Fruit fly (Drosophila melanogaster): Measurements from ENCODE around the gene pzg.

pzg gene

DNA sequence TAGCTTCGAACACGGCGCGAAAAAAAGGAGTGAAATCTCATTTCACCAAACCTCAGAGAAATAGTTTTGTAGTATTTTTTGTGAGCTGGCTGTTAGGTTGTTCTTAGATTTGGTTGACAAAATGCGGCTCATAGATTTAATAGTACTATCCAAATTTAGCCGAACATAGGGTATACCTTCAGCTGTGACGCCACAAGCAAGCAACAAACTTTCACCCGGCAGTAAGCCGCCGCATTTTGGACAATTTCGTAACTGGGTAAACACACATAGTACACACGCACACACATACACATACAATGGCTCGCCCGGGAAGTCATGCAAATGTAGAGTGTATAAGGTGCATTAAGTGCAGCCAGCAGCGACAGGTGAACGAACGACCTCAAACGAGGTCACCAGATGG is 26.6 kb upstream of the pzg start (continued):
- peak; percentile 34; the same call in 1 of the 2 replicates for TF ChIP-seq HLH3B (GFP tag; IDR thresholded peaks at IDR 0.05)
- peak; percentile 21 for TF ChIP-seq CG4707 (GFP tag; optimal IDR thresholded peaks at IDR 0.05)
- TF ChIP-seq CG31441 (GFP tag; IDR thresholded peaks at IDR 0.05) = 0 out of 2 replicates have a peak, but pooled peaks have one; percentile 14
- TF ChIP-seq CG14710 (tag; optimal IDR thresholded peaks at IDR 0.05) = peak; percentile 4
- peak; percentile 51 for TF ChIP-seq dmrt99B (tag; optimal IDR thresholded peaks at IDR 0.05)
- TF ChIP-seq fd64A (GFP tag; optimal IDR thresholded peaks at IDR 0.05) = peak; percentile 37
- TF ChIP-seq slou (GFP tag; optimal IDR thresholded peaks at IDR 0.05) = no peak
- TF ChIP-seq CG8765 (GFP tag; IDR thresholded peaks at IDR 0.05) = no peak
- TF ChIP-seq z (GFP tag; IDR thresholded peaks at IDR 0.05) = no peak
- TF ChIP-seq CG1603 (tag; optimal IDR thresholded peaks at IDR 0.05) = peak; percentile 57
- TF ChIP-seq CG6654 (GFP tag; optimal IDR thresholded peaks at IDR 0.05) = peak; percentile 9
- TF ChIP-seq dysf (GFP tag; IDR thresholded peaks at IDR 0.05) = no peak
- 0 out of 2 replicates have a peak, but pooled peaks have one; percentile 4 for TF ChIP-seq CG17328 (GFP tag; IDR thresholded peaks at IDR 0.05)
- TF ChIP-seq Awh (GFP tag; IDR thresholded peaks at IDR 0.05) = 0 out of 2 replicates have a peak, but pooled peaks have one; percentile 45
- TF ChIP-seq bsh (GFP tag; optimal IDR thresholded peaks at IDR 0.05) = peak in 1 of 2 experiments; percentile 29
- peak; percentile 45 for TF ChIP-seq CG11504 (tag; optimal IDR thresholded peaks at IDR 0.05)
- peak; percentile 34; the same call in 2 of the 3 replicates for TF ChIP-seq ci (GFP tag; IDR thresholded peaks at IDR 0.05)
- TF ChIP-seq row (GFP tag; IDR thresholded peaks at IDR 0.05) = peak; percentile 35; the same call in 1 of the 3 replicates
- 0 out of 3 replicates have a peak, but pooled peaks have one; percentile 7 for TF ChIP-seq H15 (GFP tag; IDR thresholded peaks at IDR 0.05)
- TF ChIP-seq lbe (GFP tag; optimal IDR thresholded peaks at IDR 0.05) = no peak
- peak; percentile 41 for TF ChIP-seq Drgx (GFP tag; IDR thresholded peaks at IDR 0.05)
- TF ChIP-seq Rfx (GFP tag; IDR thresholded peaks at IDR 0.05) = no peak
- peak in 1 of 2 experiments; percentile 71 for TF ChIP-seq Hr78 (GFP tag; optimal IDR thresholded peaks at IDR 0.05)
- peak; percentile 19 for TF ChIP-seq CG2875 (GFP tag; optimal IDR thresholded peaks at IDR 0.05)
- TF ChIP-seq chm (GFP tag; IDR thresholded peaks at IDR 0.05) = 0 out of 2 replicates have a peak, but pooled peaks have one; percentile 25
- TF ChIP-seq fd96Cb (tag; optimal IDR thresholded peaks at IDR 0.05) = peak; percentile 14
- TF ChIP-seq CG17359 (tag; optimal IDR thresholded peaks at IDR 0.05) = peak; percentile 43
- peak; percentile 34 for TF ChIP-seq CG1529 (GFP tag; optimal IDR thresholded peaks at IDR 0.05)
- TF ChIP-seq phol (tag; optimal IDR thresholded peaks at IDR 0.05) = peak; percentile 26
- no peak for TF ChIP-seq her (GFP tag; optimal IDR thresholded peaks at IDR 0.05)
- 0 out of 2 replicates have a peak, but pooled peaks have one; percentile 24 for TF ChIP-seq ttk (GFP tag; IDR thresholded peaks at IDR 0.05)
- no peak for TF ChIP-seq gcm (GFP tag; optimal IDR thresholded peaks at IDR 0.05)
- TF ChIP-seq CG12071 (GFP tag; optimal IDR thresholded peaks at IDR 0.05) = peak; percentile 3
- TF ChIP-seq Asciz (GFP tag; optimal IDR thresholded peaks at IDR 0.05) = peak; percentile 40
- peak; percentile 32 for TF ChIP-seq ewg (GFP tag; optimal IDR thresholded peaks at IDR 0.05)
- TF ChIP-seq lmd (GFP tag; IDR thresholded peaks at IDR 0.05) = peak; percentile 7; the same call in 1 of the 2 replicates

DNA sequence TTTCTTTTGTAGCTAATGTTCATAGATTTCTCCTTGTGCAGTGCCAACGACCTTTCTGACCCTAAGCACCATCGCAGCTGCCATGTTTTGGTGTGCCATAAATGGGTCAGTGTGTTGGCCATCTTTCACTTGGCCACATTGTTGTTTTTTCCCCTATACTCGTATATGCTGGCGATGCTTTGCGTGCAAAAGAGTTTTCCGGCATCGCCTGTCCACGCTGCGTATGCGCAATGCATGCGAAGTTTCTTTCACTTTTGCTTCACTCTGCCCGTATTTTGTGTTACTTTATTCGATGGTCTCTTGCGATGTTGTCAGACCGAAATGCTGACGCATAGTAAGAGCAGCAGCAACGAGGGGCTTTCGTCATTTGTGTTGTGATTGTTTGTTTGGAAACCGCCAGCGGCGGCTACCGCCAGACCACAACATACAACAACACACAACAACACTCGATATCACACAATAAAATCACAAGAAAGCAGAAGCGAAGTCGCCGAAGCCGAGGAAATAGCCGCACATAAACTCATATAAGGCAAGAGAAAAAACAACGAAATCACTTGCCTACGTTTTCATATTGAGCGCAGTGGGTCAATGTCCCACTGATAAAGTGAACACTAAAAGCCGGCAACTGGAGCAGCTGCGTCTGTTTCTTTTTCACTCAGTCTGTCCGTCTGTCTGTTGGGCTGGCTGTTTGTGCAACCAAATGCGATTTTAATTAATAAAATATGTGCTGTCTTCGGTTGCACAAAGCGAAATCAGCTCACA is 24.3 kb upstream of the pzg start:
- TF ChIP-seq CG8388 (GFP tag; optimal IDR thresholded peaks at IDR 0.05) (no peak), CG15011 (GFP tag; optimal IDR thresholded peaks at IDR 0.05) (no peak), CG7372 (GFP tag; IDR thresholded peaks at IDR 0.05) (peak; percentile 40; the same call in 1 of the 2 replicates), CG12769 (tag; optimal IDR thresholded peaks at IDR 0.05) (peak; percentile 1), Lhr (GFP tag; optimal IDR thresholded peaks at IDR 0.05) (no peak), Rx (GFP tag; IDR thresholded peaks at IDR 0.05) (no peak), CG6813 (GFP tag; optimal IDR thresholded peaks at IDR 0.05) (no peak), ERR (GFP tag; optimal IDR thresholded peaks at IDR 0.05) (no peak), ssp (GFP tag; IDR thresholded peaks at IDR 0.05) (no peak), tup (GFP tag; optimal IDR thresholded peaks at IDR 0.05) (no peak), dpn (GFP tag; optimal IDR thresholded peaks at IDR 0.05) (no peak), Ets65A (GFP tag) (no peak), CG8944 (GFP tag; optimal IDR thresholded peaks at IDR 0.05) (no peak), Eip74EF (GFP tag; optimal IDR thresholded peaks at IDR 0.05) (peak in 1 of 2 experiments; percentile 55)

Measured in whole organism, embryonic.